Fruit fly (Drosophila melanogaster) whole organism, embryonic: ENCODE results near the gene CG5641.
A peak's percentile ranks its signal among the peaks of the same experiment; 100 is the strongest.

Experiments
- B-H2 ChIP-seq: fragments of 200-800 bp; sonication (Bioruptor generic); optimal IDR thresholded peaks from 2 replicates; lab custom pipeline; 2018; ENCODE audit warnings: missing biosample characterization, mild to moderate bottlenecking, missing genetic modification characterization
- CG12071 ChIP-seq: fragments of 200-800 bp; sonication (Bioruptor generic); optimal IDR thresholded peaks from 3 replicates; lab custom pipeline; 2018; ENCODE audit warnings: missing biosample characterization, mild to moderate bottlenecking, missing genetic modification characterization
- CG15073 ChIP-seq: fragments of 200-800 bp; sonication (Bioruptor generic); optimal IDR thresholded peaks from 2 replicates; lab custom pipeline; 2016; ENCODE audit warnings: missing biosample characterization, missing genetic modification characterization
- CG16863 ChIP-seq: fragments of 200-800 bp; sonication (Bioruptor generic); optimal IDR thresholded peaks from 3 replicates; lab custom pipeline; 2016; ENCODE audit warnings: missing biosample characterization, missing genetic modification characterization
- CG17912 ChIP-seq: fragments of 200-800 bp; sonication (Bioruptor generic); optimal IDR thresholded peaks from 2 replicates; lab custom pipeline; 2018; ENCODE audit warnings: missing biosample characterization, mild to moderate bottlenecking, missing genetic modification characterization
- CG18476 ChIP-seq: fragments of 200-800 bp; sonication (Bioruptor generic); optimal IDR thresholded peaks from 2 replicates; lab custom pipeline; 2016; ENCODE audit warnings: missing biosample characterization, mild to moderate bottlenecking, missing genetic modification characterization
- CG32767 ChIP-seq: fragments of 200-800 bp; sonication (Bioruptor generic); IDR thresholded peaks from 2 replicates; pipeline ENCODE4 v1.3.6; 2022; ENCODE audit warnings: missing biosample characterization, missing genetic modification characterization
- CG34376 ChIP-seq: fragments of 200-800 bp; sonication (Bioruptor generic); optimal IDR thresholded peaks from 2 replicates; lab custom pipeline; 2018; ENCODE audit warnings: missing biosample characterization, mild to moderate bottlenecking, missing genetic modification characterization
- CG34422 ChIP-seq: fragments of 200-800 bp; sonication (Bioruptor generic); IDR thresholded peaks from 3 replicates; pipeline ENCODE4 v1.3.6; 2022; ENCODE audit warnings: missing biosample characterization, missing genetic modification characterization
- CG3838 ChIP-seq: fragments of 200-800 bp; sonication (Bioruptor generic); optimal IDR thresholded peaks from 3 replicates; lab custom pipeline; 2016; ENCODE audit warnings: missing biosample characterization, missing genetic modification characterization
- CG4360 ChIP-seq: fragments of 200-800 bp; sonication (Bioruptor generic); IDR thresholded peaks from 2 replicates; pipeline ENCODE4 v1.3.6; 2022; ENCODE audit warnings: missing biosample characterization, missing genetic modification characterization
- CG4707 ChIP-seq: fragments of 200-800 bp; sonication (Bioruptor generic); optimal IDR thresholded peaks from 2 replicates; lab custom pipeline; 2018; ENCODE audit warnings: missing biosample characterization, mild to moderate bottlenecking, missing genetic modification characterization, moderate library complexity
- CG6813 ChIP-seq: fragments of 200-800 bp; sonication (Bioruptor generic); optimal IDR thresholded peaks from 2 replicates; lab custom pipeline; 2017; ENCODE audit warnings: missing biosample characterization, missing genetic modification characterization, mild to moderate bottlenecking, moderate library complexity, missing genetic modification reagents
- CG7745 ChIP-seq: fragments of 200-800 bp; sonication (Bioruptor generic); optimal IDR thresholded peaks from 2 replicates; lab custom pipeline; 2018; ENCODE audit warnings: missing biosample characterization, mild to moderate bottlenecking, missing genetic modification characterization, moderate library complexity
- CTCF ChIP-seq: fragments of 200-800 bp; sonication (Bioruptor generic); optimal IDR thresholded peaks from 2 replicates; lab custom pipeline; 2017; ENCODE audit warnings: missing biosample characterization, mild to moderate bottlenecking, missing genetic modification characterization, moderate library complexity
- D19A ChIP-seq: fragments of 200-800 bp; optimal IDR thresholded peaks from 3 replicates; lab custom pipeline; 2019; ENCODE audit warnings: missing biosample characterization, mild to moderate bottlenecking, missing genetic modification characterization, moderate library complexity
- Dref ChIP-seq: fragments of 200-800 bp; sonication (Bioruptor generic); IDR thresholded peaks from 2 replicates; pipeline ENCODE4 v1.3.6; 2022; ENCODE audit warnings: missing biosample characterization, missing genetic modification characterization
- MTF-1 ChIP-seq: fragments of 200-800 bp; sonication (Bioruptor generic); optimal IDR thresholded peaks from 2 replicates; lab custom pipeline; 2018; ENCODE audit warnings: missing biosample characterization, mild to moderate bottlenecking, missing genetic modification characterization, borderline replicate concordance
- Pdp1 ChIP-seq, 2 experiments: fragments of 200-800 bp; sonication (Bioruptor generic); optimal IDR thresholded peaks; 3 replicates each; lab custom pipeline; 2016; ENCODE audit warnings: missing biosample characterization in 2 of 2, missing genetic modification characterization in 2 of 2, mild to moderate bottlenecking in 1 of 2, moderate library complexity in 1 of 2
- Ptx1 ChIP-seq: fragments of 200-800 bp; sonication (Bioruptor generic); IDR thresholded peaks from 2 replicates; pipeline ENCODE4 v1.3.6; 2022; ENCODE audit warnings: missing biosample characterization, missing genetic modification characterization
- Six4 ChIP-seq: fragments of 200-800 bp; sonication (Bioruptor generic); optimal IDR thresholded peaks from 2 replicates; lab custom pipeline; 2016; ENCODE audit warnings: missing biosample characterization, missing genetic modification characterization
- Spps ChIP-seq: fragments of 200-800 bp; sonication (Bioruptor generic); optimal IDR thresholded peaks from 2 replicates; lab custom pipeline; 2018; ENCODE audit warnings: missing biosample characterization, mild to moderate bottlenecking, missing genetic modification characterization
- Sry-δ ChIP-seq: fragments of 200-800 bp; sonication (Bioruptor generic); optimal IDR thresholded peaks from 2 replicates; lab custom pipeline; 2016; ENCODE audit warnings: missing biosample characterization, missing genetic modification characterization
- abd-A ChIP-seq: fragments of 200-800 bp; sonication (Bioruptor generic); optimal IDR thresholded peaks from 3 replicates; lab custom pipeline; 2019; ENCODE audit warnings: missing biosample characterization, mild to moderate bottlenecking, missing genetic modification characterization, moderate library complexity
- amos ChIP-seq: fragments of 200-800 bp; sonication (Bioruptor generic); IDR thresholded peaks from 2 replicates; pipeline ENCODE4 v1.3.6; 2022; ENCODE audit warnings: missing biosample characterization, missing genetic modification characterization; ENCODE audit not compliant: partially characterized antibody
- bbx ChIP-seq: fragments of 200-800 bp; sonication (Bioruptor generic); IDR thresholded peaks from 2 replicates; pipeline ENCODE4 v1.3.6; 2022; ENCODE audit warnings: missing biosample characterization, missing genetic modification characterization; ENCODE audit not compliant: partially characterized antibody
- cas ChIP-seq: fragments of 200-800 bp; sonication (Bioruptor generic); IDR thresholded peaks from 2 replicates; pipeline ENCODE4 v1.3.6; 2022; ENCODE audit warnings: missing biosample characterization, missing genetic modification characterization
- cg ChIP-seq: fragments of 200-800 bp; sonication (Bioruptor generic); optimal IDR thresholded peaks from 3 replicates; lab custom pipeline; 2019; ENCODE audit warnings: missing biosample characterization, mild to moderate bottlenecking, missing genetic modification characterization, moderate library complexity
- exex ChIP-seq: fragments of 200-800 bp; sonication (Bioruptor generic); optimal IDR thresholded peaks from 4 replicates; lab custom pipeline; 2018; ENCODE audit warnings: missing biosample characterization, mild to moderate bottlenecking, missing genetic modification characterization, moderate library complexity
- ftz-f1 ChIP-seq: fragments of 200-800 bp; sonication (Bioruptor generic); optimal IDR thresholded peaks from 2 replicates; lab custom pipeline; 2016; ENCODE audit warnings: missing biosample characterization, missing genetic modification characterization
- gce ChIP-seq: fragments of 200-800 bp; sonication (Bioruptor generic); IDR thresholded peaks from 3 replicates; pipeline ENCODE4 v1.3.6; 2022; ENCODE audit warnings: missing biosample characterization, missing genetic modification characterization
- ham ChIP-seq: fragments of 200-800 bp; sonication (Bioruptor generic); IDR thresholded peaks from 2 replicates; pipeline ENCODE4 v1.3.6; 2022; ENCODE audit warnings: missing biosample characterization, missing genetic modification characterization
- hb ChIP-seq: fragments of 200-800 bp; sonication (Bioruptor generic); IDR thresholded peaks from 3 replicates; pipeline ENCODE4 v1.3.6; 2022; ENCODE audit warnings: missing biosample characterization, missing genetic modification characterization; ENCODE audit not compliant: partially characterized antibody
- lab ChIP-seq: fragments of 200-800 bp; sonication (Bioruptor generic); optimal IDR thresholded peaks from 3 replicates; lab custom pipeline; 2017; ENCODE audit warnings: missing biosample characterization, missing genetic modification characterization, mild to moderate bottlenecking, moderate library complexity, missing genetic modification reagents
- mirr ChIP-seq: fragments of 200-800 bp; sonication (Bioruptor generic); optimal IDR thresholded peaks from 3 replicates; lab custom pipeline; 2018; ENCODE audit warnings: missing biosample characterization, mild to moderate bottlenecking, missing genetic modification characterization
- pan ChIP-seq, 4 experiments: fragments of >200 bp in 3 of 4; fragments of 200-800 bp in 1 of 4; sonication (Bioruptor generic) in 1 of 4; optimal IDR thresholded peaks in 3 of 4; IDR thresholded peaks in 1 of 4; 2 replicates each; pipeline versions ENCODE4 v1.3.6 to Lab custom; 2017 to 2022; ENCODE audit warnings: missing biosample characterization in 2 of 4, missing genetic modification characterization in 2 of 4, mixed read lengths in 1 of 4
- yki ChIP-seq: fragments of >200 bp; optimal IDR thresholded peaks from 3 replicates; lab custom pipeline; 2018
- z ChIP-seq: fragments of 200-800 bp; sonication (Bioruptor generic); IDR thresholded peaks from 3 replicates; pipeline ENCODE4 v1.3.6; 2022; ENCODE audit warnings: missing biosample characterization, missing genetic modification characterization

Gene CG5641

dm6 chr3R:12398620-12399247, 30.3 kb downstream of the CG5641 start, which contains the start of gene Cyp9f3 (continued):
- TF ChIP-seq ftz-f1 (GFP tag; lab: Kevin White, UChicago) (peak; percentile 75), Dref (GFP tag; lab: Robert Waterston, UW) (0 out of 2 replicates have a peak, but pooled peaks have one; percentile 10), CTCF (GFP tag; lab: Kevin White, UChicago) (no peak), cas (GFP tag; lab: Robert Waterston, UW) (no peak), CG32767 (GFP tag; lab: Robert Waterston, UW) (0 out of 2 replicates have a peak, but pooled peaks have one; percentile 9), Pdp1 (GFP tag; optimal IDR thresholded peaks at IDR 0.05; lab: Kevin White, UChicago) (peak in 1 of 2 experiments; percentile 17), z (GFP tag; lab: Robert Waterston, UW) (peak; percentile 88), cg (GFP tag; lab: Kevin White, UChicago) (peak; percentile 40), Sry-δ (GFP tag; lab: Kevin White, UChicago) (no peak), CG16863 (no peak), abd-A (tag; lab: Kevin White, UChicago) (no peak), ham (GFP tag; lab: Robert Waterston, UW) (no peak), CG12071 (GFP tag; lab: Kevin White, UChicago) (peak; percentile 19), CG3838 (GFP tag; lab: Kevin White, UChicago) (peak; percentile 10), hb (GFP tag; lab: Robert Waterston, UW) (no peak), CG34376 (GFP tag; lab: Kevin White, UChicago) (peak; percentile 96), Spps (tag; lab: Kevin White, UChicago) (no peak), CG15073 (GFP tag; lab: Kevin White, UChicago) (no peak), CG34422 (GFP tag; lab: Robert Waterston, UW) (no peak), MTF-1 (peak; percentile 22), CG4707 (GFP tag; lab: Kevin White, UChicago) (no peak), lab (GFP tag; lab: Kevin White, UChicago) (peak; percentile 25)

- TF ChIP-seq mirr (GFP tag; lab: Kevin White, UChicago) (peak; percentile 67), CG4360 (GFP tag; lab: Robert Waterston, UW) (no peak), amos (GFP tag; lab: Robert Waterston, UW) (no peak), exex (peak; percentile 86), CG17912 (no peak), yki (lab: Kevin White, UChicago) (no peak), pan (optimal IDR thresholded peaks at IDR 0.05; lab: Kevin White, UChicago) (no peak), pan (GFP tag; optimal IDR thresholded peaks at IDR 0.05 in 1 of 2, IDR thresholded peaks at IDR 0.05 in 1 of 2) (no peak), D19A (tag; lab: Kevin White, UChicago) (peak; percentile 17), ham (GFP tag; lab: Robert Waterston, UW) (no peak), CG7745 (tag; lab: Kevin White, UChicago) (peak; percentile 89), CG18476 (GFP tag; lab: Kevin White, UChicago) (peak; percentile 13), CG34376 (GFP tag; lab: Kevin White, UChicago) (peak; percentile 18), gce (GFP tag; lab: Robert Waterston, UW) (no peak), B-H2 (GFP tag; lab: Kevin White, UChicago) (no peak), CG6813 (GFP tag; lab: Kevin White, UChicago) (peak; percentile 0), Six4 (GFP tag; lab: Kevin White, UChicago) (no peak), bbx (GFP tag; lab: Robert Waterston, UW) (no peak), Ptx1 (no peak)
These were observed 31.0 kb downstream of the CG5641 start for dm6 chr3R:12398054-12398453.
